Fruit fly (Drosophila melanogaster) whole organism, wandering third instar larva: ENCODE results near the gene mRpL19.
A peak's percentile ranks its signal among the peaks of the same experiment; 100 is the strongest.

Experiments
- Abd-B ChIP-seq: fragments of >200 bp; optimal IDR thresholded peaks from 2 replicates; lab custom pipeline; 2017; ENCODE audit warnings: missing biosample characterization, missing genetic modification characterization
- CG32264 ChIP-seq: fragments of 200-800 bp; sonication (Bioruptor generic); optimal IDR thresholded peaks from 2 replicates; lab custom pipeline; 2016; ENCODE audit warnings: missing biosample characterization, missing genetic modification characterization
- CG9705 ChIP-seq: fragments of 200-800 bp; sonication (Bioruptor generic); optimal IDR thresholded peaks from 2 replicates; lab custom pipeline; 2018; ENCODE audit warnings: missing biosample characterization, mild to moderate bottlenecking, missing genetic modification characterization
- CrebA ChIP-seq: fragments of 200-800 bp; sonication (Bioruptor generic); optimal IDR thresholded peaks from 2 replicates; lab custom pipeline; 2016; ENCODE audit warnings: missing biosample characterization, mild to moderate bottlenecking, missing genetic modification characterization, borderline replicate concordance
- Dfd ChIP-seq: fragments of >200 bp; optimal IDR thresholded peaks from 2 replicates; lab custom pipeline; 2017; ENCODE audit warnings: missing biosample characterization, missing genetic modification characterization
- Dif ChIP-seq: fragments of 200-275, 200-300 bp; sonication (Bioruptor generic); optimal IDR thresholded peaks from 2 replicates; lab custom pipeline; 2018; ENCODE audit warnings: missing biosample characterization, missing genetic modification characterization; ENCODE audit not compliant: partially characterized antibody
- GATAd ChIP-seq: sonication (Bioruptor generic); optimal IDR thresholded peaks from 2 replicates; lab custom pipeline; 2016; ENCODE audit warnings: missing biosample characterization, missing genetic modification characterization
- Hnf4 ChIP-seq: fragments of 200-800 bp; sonication (Bioruptor generic); optimal IDR thresholded peaks from 2 replicates; lab custom pipeline; 2016; ENCODE audit warnings: missing biosample characterization, mild to moderate bottlenecking, missing genetic modification characterization
- Hr83 ChIP-seq: fragments of 200-300 bp; sonication (Bioruptor generic); optimal IDR thresholded peaks from 2 replicates; lab custom pipeline; 2016; ENCODE audit warnings: missing biosample characterization, mild to moderate bottlenecking, missing genetic modification characterization, moderate library complexity; ENCODE audit not compliant: poor library complexity, severe bottlenecking
- Jra ChIP-seq: sonication (Bioruptor generic); optimal IDR thresholded peaks from 2 replicates; lab custom pipeline; 2016; ENCODE audit warnings: missing biosample characterization, missing genetic modification characterization
- Mio ChIP-seq: sonication (Bioruptor generic); optimal IDR thresholded peaks from 2 replicates; lab custom pipeline; 2016; ENCODE audit warnings: missing biosample characterization, missing genetic modification characterization
- Myc ChIP-seq: fragments of >200 bp; optimal IDR thresholded peaks from 2 replicates; lab custom pipeline; 2017
- OdsH ChIP-seq: fragments of 200-800 bp; sonication (Bioruptor generic); optimal IDR thresholded peaks from 2 replicates; lab custom pipeline; 2016; ENCODE audit warnings: missing biosample characterization, mild to moderate bottlenecking, missing genetic modification characterization
- Rel ChIP-seq, 2 experiments: fragments of 200-800 bp; sonication (Bioruptor generic) in 1 of 2; optimal IDR thresholded peaks; 2 replicates in 1 of 2; 3 replicates in 1 of 2; lab custom pipeline; 2016 to 2019; ENCODE audit warnings: mild to moderate bottlenecking in 2 of 2, missing biosample characterization in 2 of 2, missing genetic modification characterization in 2 of 2, moderate library complexity in 1 of 2
- Vsx2 ChIP-seq: fragments of 200-300, 225-300 bp; sonication (Bioruptor generic); optimal IDR thresholded peaks from 2 replicates; lab custom pipeline; 2018; ENCODE audit warnings: missing biosample characterization, missing genetic modification characterization; ENCODE audit not compliant: partially characterized antibody
- br ChIP-seq: fragments of 200-800 bp; sonication (Bioruptor generic); optimal IDR thresholded peaks from 2 replicates; lab custom pipeline; 2016; ENCODE audit warnings: missing biosample characterization, missing genetic modification characterization
- brk ChIP-seq: fragments of 200-800 bp; sonication (Bioruptor generic); optimal IDR thresholded peaks from 2 replicates; lab custom pipeline; 2016; ENCODE audit warnings: missing biosample characterization, mild to moderate bottlenecking, missing genetic modification characterization
- dl ChIP-seq, 2 experiments: fragments of 175-275, 200-275 bp in 1 of 2; fragments of 200-275 bp in 1 of 2; sonication (Bioruptor generic); optimal IDR thresholded peaks; lab custom pipeline; 2018; ENCODE audit warnings: mild to moderate bottlenecking in 2 of 2, missing biosample characterization in 2 of 2, missing genetic modification characterization in 2 of 2, moderate library complexity in 2 of 2; ENCODE audit not compliant: partially characterized antibody in 2 of 2, insufficient read depth in 1 of 2
- ey ChIP-seq: fragments of 200-800 bp; sonication (Bioruptor generic); optimal IDR thresholded peaks from 2 replicates; lab custom pipeline; 2016; ENCODE audit warnings: missing biosample characterization, missing genetic modification characterization
- jim ChIP-seq: fragments of 175-275, 200-325 bp; sonication (Bioruptor generic); optimal IDR thresholded peaks from 2 replicates; lab custom pipeline; 2016; ENCODE audit warnings: missing biosample characterization, mild to moderate bottlenecking, missing genetic modification characterization
- lola ChIP-seq: fragments of >200 bp; optimal IDR thresholded peaks from 2 replicates; lab custom pipeline; 2017; ENCODE audit warnings: missing biosample characterization, missing genetic modification characterization
- psq ChIP-seq: fragments of 200-800 bp; sonication (Bioruptor generic); optimal IDR thresholded peaks from 3 replicates; lab custom pipeline; 2017; ENCODE audit warnings: missing biosample characterization, mild to moderate bottlenecking, missing genetic modification characterization, moderate library complexity
- rgr ChIP-seq: fragments of 200-800 bp; sonication (Bioruptor generic); optimal IDR thresholded peaks from 3 replicates; lab custom pipeline; 2016; ENCODE audit warnings: missing biosample characterization, mild to moderate bottlenecking, missing genetic modification characterization
- sage ChIP-seq: fragments of 200-800 bp; sonication (Bioruptor generic); optimal IDR thresholded peaks from 2 replicates; lab custom pipeline; 2016; ENCODE audit warnings: missing biosample characterization, mild to moderate bottlenecking, missing genetic modification characterization
- sv ChIP-seq: fragments of 200-800 bp; sonication (Bioruptor generic); optimal IDR thresholded peaks from 3 replicates; lab custom pipeline; 2016; ENCODE audit warnings: missing biosample characterization, missing genetic modification characterization
- tai ChIP-seq: sonication (Bioruptor generic); optimal IDR thresholded peaks from 2 replicates; lab custom pipeline; 2016; ENCODE audit warnings: missing biosample characterization, missing genetic modification characterization
- usp ChIP-seq: fragments of >200 bp; optimal IDR thresholded peaks from 2 replicates; lab custom pipeline; 2017; ENCODE audit warnings: missing biosample characterization, missing genetic modification characterization

mRpL19 gene

DNA sequence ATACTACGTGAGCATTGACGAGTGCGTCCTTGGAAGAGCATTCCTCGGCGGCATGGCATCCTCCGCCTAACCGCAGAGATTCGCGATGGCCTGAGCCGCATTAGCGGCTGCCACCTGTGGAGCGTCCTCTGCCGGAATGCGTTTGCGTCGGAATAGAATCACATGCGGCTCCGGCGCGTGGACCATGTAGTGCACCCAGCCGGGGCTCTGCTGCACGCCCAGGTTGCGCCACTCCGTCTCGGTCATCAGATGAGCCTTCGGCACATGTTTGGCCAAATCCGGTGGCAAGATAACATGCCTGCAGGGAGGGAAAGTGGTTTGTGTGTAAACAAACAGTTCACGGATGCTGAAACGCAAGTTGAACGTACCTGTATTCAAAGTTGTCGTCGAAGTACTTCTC is 41.5 kb downstream of the mRpL19 start:
- TF ChIP-seq br (no peak), usp (GFP tag; lab: Kevin White, UChicago) (no peak), Rel (GFP tag; optimal IDR thresholded peaks at IDR 0.05; lab: Kevin White, UChicago) (no peak), Rel (tag; optimal IDR thresholded peaks at IDR 0.05; lab: Kevin White, UChicago) (no peak), lola (GFP tag; lab: Kevin White, UChicago) (no peak), Dif (no peak), Dfd (no peak), Vsx2 (no peak), tai (GFP tag; lab: Kevin White, UChicago) (no peak), Myc (lab: Kevin White, UChicago) (no peak), Jra (GFP tag; lab: Kevin White, UChicago) (no peak)

DNA sequence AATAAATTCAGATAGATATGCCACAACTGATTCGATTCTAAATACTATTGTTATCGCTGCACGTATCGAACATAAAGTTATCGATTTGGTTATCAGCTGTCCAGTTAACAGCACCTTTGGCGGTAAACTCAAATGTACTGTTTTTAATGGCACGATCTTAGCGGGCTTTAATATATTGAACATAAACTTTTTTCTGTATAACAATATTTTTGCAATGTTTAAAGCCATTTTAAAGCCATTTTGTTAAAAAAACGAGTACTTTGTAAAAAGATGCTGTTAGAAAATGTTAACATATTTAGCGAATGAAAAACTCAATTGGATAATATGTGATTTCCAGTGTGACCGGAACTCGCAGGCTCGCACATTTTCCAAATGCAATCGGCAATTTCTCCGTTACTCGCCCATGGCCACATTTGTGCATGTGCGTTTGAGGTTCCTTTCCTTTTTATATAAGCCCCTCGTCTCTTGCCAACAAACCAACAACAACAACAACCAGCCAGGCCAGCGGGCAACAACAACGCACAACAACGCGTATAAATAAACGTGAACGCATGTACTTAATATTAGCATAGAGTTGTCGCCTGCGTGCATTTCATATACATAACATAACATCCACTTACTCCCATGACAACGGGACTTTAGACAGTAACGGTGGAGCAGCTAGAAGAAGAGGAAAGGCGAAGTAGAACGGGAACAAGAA is 42.1 kb downstream of the mRpL19 start, which contains the start of gene TMEM216:
Gene TMEM216, plus strand, starts transcription at position 393 of the 700 bp plus-strand sequence.
- TF ChIP-seq rgr, result peak; percentile 1
- no peak for TF ChIP-seq lola (GFP tag; lab: Kevin White, UChicago)
- no peak for TF ChIP-seq usp (GFP tag; lab: Kevin White, UChicago)
- no peak for TF ChIP-seq Rel (GFP tag; optimal IDR thresholded peaks at IDR 0.05; lab: Kevin White, UChicago)
- peak; percentile 58 for TF ChIP-seq Rel (tag; optimal IDR thresholded peaks at IDR 0.05; lab: Kevin White, UChicago)
- peak; percentile 2 for TF ChIP-seq psq (GFP tag; lab: Kevin White, UChicago)

DNA sequence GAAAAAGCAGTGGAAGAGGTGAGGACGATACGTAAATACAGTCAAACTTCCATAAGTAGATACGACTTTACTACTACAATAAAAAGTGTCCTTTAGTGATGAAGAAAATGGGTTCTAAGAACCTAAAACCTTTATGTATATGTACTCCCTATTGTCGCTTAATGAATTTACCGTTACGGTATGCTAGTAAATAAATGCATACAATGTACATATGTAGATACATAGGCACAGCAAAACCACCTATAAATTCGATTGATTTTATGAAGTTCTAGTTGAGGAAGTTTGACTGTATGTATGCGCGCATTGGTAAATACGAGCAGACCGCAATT is 42.6 kb downstream of the mRpL19 start:
- TF ChIP-seq brk (GFP tag; lab: Kevin White, UChicago) (no peak), OdsH (GFP tag; lab: Kevin White, UChicago) (peak; percentile 6), Abd-B (no peak), ey (peak; percentile 10)

DNA sequence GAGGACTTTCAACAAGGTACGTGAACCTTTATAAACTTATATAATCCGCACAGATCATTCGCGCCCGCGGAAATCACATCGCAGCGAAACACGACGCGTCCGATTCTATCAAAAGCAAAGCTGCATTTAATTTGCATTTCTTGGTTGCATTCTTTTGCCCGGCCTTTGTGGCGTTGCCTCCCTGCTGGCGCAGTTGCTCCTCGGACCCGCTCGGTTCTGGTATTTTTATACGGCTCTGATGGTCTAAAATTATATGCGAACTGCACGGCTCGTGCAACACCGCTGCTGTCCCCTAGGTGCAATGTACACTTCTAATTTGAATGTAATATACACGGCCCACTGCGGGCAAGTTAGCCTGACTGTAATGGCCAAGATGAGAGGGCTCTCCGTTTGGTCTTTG is 44.4 kb downstream of the mRpL19 start, which contains the start of gene Cks85A:
Gene Cks85A, minus strand, starts transcription at position 101 of the 400 bp plus-strand sequence.
- TF ChIP-seq brk (GFP tag; lab: Kevin White, UChicago) (no peak), Rel (GFP tag; optimal IDR thresholded peaks at IDR 0.05; lab: Kevin White, UChicago) (no peak), Rel (tag; optimal IDR thresholded peaks at IDR 0.05; lab: Kevin White, UChicago) (peak; percentile 25)
- TF ChIP-seq, all 38 proteins: peak for 1

DNA sequence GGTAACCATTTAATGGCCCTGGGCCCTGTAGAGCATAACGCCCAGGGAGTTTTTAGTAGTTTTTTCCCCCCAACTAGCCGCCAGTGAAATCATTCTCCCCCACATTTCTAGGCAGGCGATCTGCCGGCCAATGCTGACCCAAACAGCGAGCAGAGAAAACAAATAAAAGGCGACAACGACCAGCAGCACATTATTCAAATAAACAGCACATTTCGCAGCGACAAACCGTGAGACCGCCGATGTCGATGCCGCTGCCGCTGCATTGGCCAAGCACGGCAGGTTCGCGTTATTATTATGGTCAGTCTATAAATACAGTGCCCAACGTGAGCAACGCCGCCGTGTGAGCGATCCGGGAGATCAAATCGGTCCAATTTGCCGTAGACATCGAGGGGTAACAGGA is 45.0 kb downstream of the mRpL19 start, which contains the start of gene CG11760:
Gene CG11760, plus strand, starts transcription at position 301 of the 400 bp plus-strand sequence.
- TF ChIP-seq Mio (GFP tag; lab: Kevin White, UChicago) (no peak), Myc (lab: Kevin White, UChicago) (no peak), br (no peak), Dif (no peak), Hr83 (GFP tag; lab: Kevin White, UChicago) (no peak), GATAd (GFP tag; lab: Kevin White, UChicago) (no peak), CrebA (no peak), usp (GFP tag; lab: Kevin White, UChicago) (no peak), dl (GFP tag; optimal IDR thresholded peaks at IDR 0.05; lab: Kevin White, UChicago; ENCODE audit: insufficient read depth in 1 of 2, partially characterized antibody in 2 of 2) (no peak), tai (GFP tag; lab: Kevin White, UChicago) (no peak), CG32264 (GFP tag; lab: Kevin White, UChicago) (no peak), OdsH (GFP tag; lab: Kevin White, UChicago) (no peak), Hnf4 (GFP tag; lab: Kevin White, UChicago) (no peak), Abd-B (no peak), sv (GFP tag; lab: Kevin White, UChicago) (no peak), Jra (GFP tag; lab: Kevin White, UChicago) (no peak)
- TF ChIP-seq, all 38 proteins: peak for 0

DNA sequence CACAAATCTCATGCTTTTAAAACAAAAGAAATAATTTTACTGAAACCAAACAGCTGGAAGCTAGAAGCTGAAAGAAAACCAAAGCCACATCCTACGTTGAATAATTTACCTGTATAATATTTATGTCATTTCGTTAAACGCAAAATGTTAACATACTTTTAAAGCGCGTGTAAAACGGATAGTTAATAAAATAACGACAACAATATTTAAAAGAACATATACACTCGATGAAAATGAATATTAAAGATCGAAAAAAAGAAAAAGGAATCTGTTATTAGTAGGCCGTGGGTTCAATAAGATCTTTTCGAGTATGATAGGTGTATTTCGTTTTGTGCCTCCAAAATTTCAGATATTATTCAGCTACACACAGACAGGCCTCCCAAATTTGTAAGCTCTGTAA is 47.2 kb downstream of the mRpL19 start, which contains the start of gene CG8136:
Gene CG8136, plus strand, starts transcription at position 301 of the 400 bp plus-strand sequence.
- TF ChIP-seq CG9705 (GFP tag; lab: Kevin White, UChicago) (no peak), Hr83 (GFP tag; lab: Kevin White, UChicago) (no peak), sage (GFP tag; lab: Kevin White, UChicago) (no peak), ey (no peak), jim (no peak), Myc (lab: Kevin White, UChicago) (no peak)
